Fruit fly (Drosophila melanogaster): ENCODE results near the gene CG9628.

The CG9628 gene

DNA sequence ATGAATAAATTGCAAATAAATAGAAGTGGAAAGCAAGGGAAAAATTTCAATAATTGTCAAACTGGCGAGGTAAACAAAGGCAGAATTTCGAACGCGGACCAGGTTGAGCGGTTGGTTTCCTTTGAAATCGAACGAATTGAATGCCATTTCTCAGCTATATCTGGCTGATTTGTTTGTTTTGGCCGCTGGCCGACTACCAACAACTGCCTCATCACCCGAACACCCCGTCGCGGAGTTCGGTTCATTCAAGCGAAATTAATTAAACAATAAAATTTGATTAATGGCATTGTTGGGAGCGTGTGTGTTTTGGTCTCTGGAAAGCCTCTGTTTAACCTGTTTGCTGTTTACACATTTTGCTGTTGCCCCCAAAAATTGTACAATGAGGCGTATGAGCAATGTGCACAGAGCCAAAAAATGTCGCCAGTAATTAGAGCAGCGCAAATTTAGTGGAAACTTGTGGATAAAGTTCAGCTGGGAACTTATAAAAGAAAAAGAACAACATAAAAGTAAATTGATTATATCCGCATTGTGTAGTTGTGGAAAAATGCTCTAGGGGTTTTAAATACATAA lies 35.0 kb downstream of the CG9628 start:
- no peak for TF ChIP-seq CG8301 (tag; optimal IDR thresholded peaks at IDR 0.05)
- TF ChIP-seq fd96Ca (GFP tag; IDR thresholded peaks at IDR 0.05): no peak
- TF ChIP-seq Ets98B (GFP tag; IDR thresholded peaks at IDR 0.05): no peak
- TF ChIP-seq Pif1B (GFP tag; optimal IDR thresholded peaks at IDR 0.05): no peak
- no peak for TF ChIP-seq CG4496 (GFP tag; IDR thresholded peaks at IDR 0.05)
- TF ChIP-seq CG12605 (GFP tag; IDR thresholded peaks at IDR 0.05): no peak
- no peak for TF ChIP-seq CG8159 (tag; optimal IDR thresholded peaks at IDR 0.05)
- TF ChIP-seq CG15710 (tag; optimal IDR thresholded peaks at IDR 0.05): no peak
- TF ChIP-seq Pif1A (GFP tag; optimal IDR thresholded peaks at IDR 0.05): no peak
- no peak for TF ChIP-seq CG9948 (tag; optimal IDR thresholded peaks at IDR 0.05)
- no peak for TF ChIP-seq D1 (tag; optimal IDR thresholded peaks at IDR 0.05)
- TF ChIP-seq CG13204 (GFP tag; optimal IDR thresholded peaks at IDR 0.05): no peak
- no peak for TF ChIP-seq CG34367 (tag; optimal IDR thresholded peaks at IDR 0.05)
- no peak for TF ChIP-seq CG32121 (GFP tag; IDR thresholded peaks at IDR 0.05)
- TF ChIP-seq rn (GFP tag; IDR thresholded peaks at IDR 0.05): no peak
- no peak for TF ChIP-seq CG10348 (GFP tag; IDR thresholded peaks at IDR 0.05)
- TF ChIP-seq CG17806 (tag; optimal IDR thresholded peaks at IDR 0.05): no peak
- TF ChIP-seq CG14655 (GFP tag; optimal IDR thresholded peaks at IDR 0.05): no peak

- TF ChIP-seq EcR (GFP tag; optimal IDR thresholded peaks at IDR 0.05) (peak; percentile 68), CG9948 (tag; optimal IDR thresholded peaks at IDR 0.05) (no peak), fd96Ca (GFP tag; IDR thresholded peaks at IDR 0.05) (no peak), CG12605 (GFP tag; IDR thresholded peaks at IDR 0.05) (no peak), CG32121 (GFP tag; IDR thresholded peaks at IDR 0.05) (no peak), Pif1A (GFP tag; optimal IDR thresholded peaks at IDR 0.05) (no peak), CG14655 (GFP tag; optimal IDR thresholded peaks at IDR 0.05) (peak; percentile 7), gl (tag; optimal IDR thresholded peaks at IDR 0.05) (no peak)
Observed at dm6 chr3L:14659954-14660907, 37.6 kb downstream of the CG9628 start.

DNA sequence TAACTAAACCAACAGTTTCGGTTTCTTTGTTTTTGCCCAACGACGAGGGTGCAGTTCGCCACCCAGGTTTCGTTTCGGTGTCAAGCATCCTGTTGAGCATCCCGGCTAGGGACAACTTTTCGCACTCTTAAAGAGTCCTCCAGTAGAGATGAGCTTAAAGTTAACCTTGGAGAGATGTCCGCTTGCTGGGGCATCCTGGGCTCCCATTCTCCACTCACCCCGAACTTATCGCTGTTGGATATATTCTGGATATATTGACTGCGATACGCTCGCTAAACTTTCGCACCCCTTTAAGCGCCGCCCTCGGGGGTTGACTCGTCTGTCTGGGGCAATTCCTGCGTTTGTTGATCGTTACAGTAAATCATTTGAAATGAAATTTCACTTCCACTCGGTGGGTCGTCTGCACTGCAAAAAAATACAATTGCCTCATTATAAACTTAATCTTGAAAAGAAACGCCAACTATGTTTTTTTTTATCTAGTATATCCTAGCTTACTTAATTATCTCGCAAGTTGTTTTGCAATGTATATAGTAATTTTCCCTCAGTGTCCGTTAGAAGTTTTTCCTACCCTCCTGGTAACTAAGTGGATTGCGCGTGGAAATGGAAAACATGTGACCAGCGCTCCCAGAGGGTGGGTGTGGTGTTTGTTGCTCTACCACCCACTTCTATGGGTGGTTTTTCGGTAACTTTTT lies 39.1 kb downstream of the CG9628 start:
- TF ChIP-seq CG15710 (tag; optimal IDR thresholded peaks at IDR 0.05) (peak; percentile 8), fd96Ca (GFP tag; IDR thresholded peaks at IDR 0.05) (0 out of 3 replicates have a peak, but pooled peaks have one; percentile 33), Ets98B (GFP tag; IDR thresholded peaks at IDR 0.05) (0 out of 2 replicates have a peak, but pooled peaks have one; percentile 23), CG8301 (tag; optimal IDR thresholded peaks at IDR 0.05) (no peak), CG4496 (GFP tag; IDR thresholded peaks at IDR 0.05) (no peak), CG13204 (GFP tag; optimal IDR thresholded peaks at IDR 0.05) (no peak), CG32121 (GFP tag; IDR thresholded peaks at IDR 0.05) (0 out of 2 replicates have a peak, but pooled peaks have one; percentile 26), rn (GFP tag; IDR thresholded peaks at IDR 0.05) (no peak), gl (tag; optimal IDR thresholded peaks at IDR 0.05) (no peak), CG8159 (tag; optimal IDR thresholded peaks at IDR 0.05) (peak; percentile 39), Pif1A (GFP tag; optimal IDR thresholded peaks at IDR 0.05) (peak; percentile 25), CG12605 (GFP tag; IDR thresholded peaks at IDR 0.05) (0 out of 2 replicates have a peak, but pooled peaks have one; percentile 8), Snoo (tag; optimal IDR thresholded peaks at IDR 0.05) (peak; percentile 17), CG17806 (tag; optimal IDR thresholded peaks at IDR 0.05) (no peak), D1 (tag; optimal IDR thresholded peaks at IDR 0.05) (no peak), Pif1B (GFP tag; optimal IDR thresholded peaks at IDR 0.05) (no peak), CG10348 (GFP tag; IDR thresholded peaks at IDR 0.05) (no peak), CG14655 (GFP tag; optimal IDR thresholded peaks at IDR 0.05) (no peak), CG9948 (tag; optimal IDR thresholded peaks at IDR 0.05) (no peak), CG34367 (tag; optimal IDR thresholded peaks at IDR 0.05) (no peak), EcR (GFP tag; optimal IDR thresholded peaks at IDR 0.05) (no peak)

DNA sequence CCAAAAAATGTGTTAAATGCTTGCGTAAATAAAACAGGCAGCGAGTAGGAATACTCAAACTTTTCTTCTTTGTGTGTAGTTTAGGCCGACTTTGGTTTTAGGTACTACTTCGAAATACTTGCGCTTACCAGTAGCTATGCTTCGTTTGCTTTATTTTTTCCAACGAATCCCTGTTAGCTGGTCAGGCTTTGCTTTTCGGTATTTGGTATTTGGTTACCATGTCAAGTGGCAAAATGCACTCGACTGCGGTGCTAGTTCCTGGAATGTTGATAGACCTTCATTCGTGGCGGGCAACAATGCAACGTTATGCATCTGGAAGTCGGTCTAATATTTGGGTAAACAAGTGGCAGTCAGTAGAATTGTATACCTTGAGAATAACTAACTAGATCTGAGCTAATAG lies 41.2 kb downstream of the CG9628 start:
- TF ChIP-seq CG14655 (GFP tag; optimal IDR thresholded peaks at IDR 0.05): no peak
- TF ChIP-seq Pif1A (GFP tag; optimal IDR thresholded peaks at IDR 0.05): no peak
- no peak for TF ChIP-seq rn (GFP tag; IDR thresholded peaks at IDR 0.05)
- TF ChIP-seq CG8159 (tag; optimal IDR thresholded peaks at IDR 0.05): no peak
- TF ChIP-seq CG34367 (tag; optimal IDR thresholded peaks at IDR 0.05): no peak
- no peak for TF ChIP-seq CG32121 (GFP tag; IDR thresholded peaks at IDR 0.05)
- TF ChIP-seq Pif1B (GFP tag; optimal IDR thresholded peaks at IDR 0.05): no peak
- TF ChIP-seq CG13204 (GFP tag; optimal IDR thresholded peaks at IDR 0.05): no peak

DNA sequence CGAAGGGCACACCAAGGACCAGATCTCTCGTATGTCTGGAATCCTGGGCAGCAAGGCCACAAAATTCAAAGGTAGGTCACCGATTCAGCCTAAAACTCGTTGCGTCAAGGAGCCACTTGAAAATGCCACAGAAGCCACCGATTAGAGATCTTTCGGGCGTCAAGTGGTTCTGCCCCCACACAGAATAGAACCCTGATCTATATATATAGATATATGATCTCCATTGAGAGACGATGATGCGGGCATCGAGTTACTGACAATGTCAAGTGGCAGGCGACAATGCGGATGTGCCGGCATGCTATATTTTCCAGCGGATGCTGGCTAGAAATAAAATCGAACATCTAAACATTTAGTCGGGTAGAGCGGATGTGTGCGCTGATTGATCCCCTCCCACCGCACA lies 41.8 kb downstream of the CG9628 start:
- no peak for TF ChIP-seq Snoo (tag; optimal IDR thresholded peaks at IDR 0.05)
- TF ChIP-seq CG34367 (tag; optimal IDR thresholded peaks at IDR 0.05): no peak
- no peak for TF ChIP-seq CG32121 (GFP tag; IDR thresholded peaks at IDR 0.05)
- TF ChIP-seq fd96Ca (GFP tag; IDR thresholded peaks at IDR 0.05): no peak
- TF ChIP-seq CG12605 (GFP tag; IDR thresholded peaks at IDR 0.05): no peak
- TF ChIP-seq CG13204 (GFP tag; optimal IDR thresholded peaks at IDR 0.05): no peak
- no peak for TF ChIP-seq CG15710 (tag; optimal IDR thresholded peaks at IDR 0.05)
